Fruit fly (Drosophila melanogaster) whole organism, embryonic: ENCODE measurements around the gene Rab39.

Experiments
- Aef1 ChIP-seq: fragments of 200-800 bp; sonication (Bioruptor generic); IDR thresholded peaks from 3 replicates; pipeline ENCODE4 v1.3.6; 2022; ENCODE audit warnings: missing biosample characterization, missing genetic modification characterization
- Atf3 ChIP-seq: fragments of 200-800 bp; sonication (Bioruptor generic); optimal IDR thresholded peaks from 3 replicates; lab custom pipeline; 2016; ENCODE audit warnings: missing biosample characterization, missing genetic modification characterization
- CG1024 ChIP-seq: fragments of 200-800 bp; sonication (Bioruptor generic); IDR thresholded peaks from 2 replicates; pipeline ENCODE4 v1.3.6; 2022; ENCODE audit warnings: missing biosample characterization, missing genetic modification characterization
- CG11560 ChIP-seq: fragments of 200-800 bp; sonication (Bioruptor generic); IDR thresholded peaks from 3 replicates; pipeline ENCODE4 v1.3.6; 2022; ENCODE audit warnings: missing biosample characterization, missing genetic modification characterization
- CG11695 ChIP-seq: fragments of 200-800 bp; sonication (Bioruptor generic); IDR thresholded peaks from 3 replicates; pipeline ENCODE4 v1.3.6; 2022; ENCODE audit warnings: missing biosample characterization, missing genetic modification characterization
- CG11696 ChIP-seq: fragments of 200-800 bp; sonication (Bioruptor generic); IDR thresholded peaks from 2 replicates; pipeline ENCODE4 v1.3.6; 2022; ENCODE audit warnings: missing biosample characterization, missing genetic modification characterization
- CG12155 ChIP-seq: fragments of 200-800 bp; sonication (Bioruptor generic); optimal IDR thresholded peaks from 3 replicates; lab custom pipeline; 2016; ENCODE audit warnings: missing biosample characterization, missing genetic modification characterization
- CG13894 ChIP-seq: fragments of 200-800 bp; sonication (Bioruptor generic); optimal IDR thresholded peaks from 3 replicates; lab custom pipeline; 2018; ENCODE audit warnings: missing biosample characterization, mild to moderate bottlenecking, missing genetic modification characterization, moderate library complexity
- CG16813 ChIP-seq: fragments of 200-800 bp; sonication (Bioruptor generic); IDR thresholded peaks from 3 replicates; pipeline ENCODE4 v1.3.6; 2022; ENCODE audit warnings: missing biosample characterization, missing genetic modification characterization; ENCODE audit not compliant: partially characterized antibody
- CG1792 ChIP-seq: fragments of 200-800 bp; sonication (Bioruptor generic); optimal IDR thresholded peaks from 2 replicates; lab custom pipeline; 2016; ENCODE audit warnings: missing biosample characterization, missing genetic modification characterization
- CG2116 ChIP-seq: fragments of 200-800 bp; sonication (Bioruptor generic); optimal IDR thresholded peaks from 3 replicates; lab custom pipeline; 2018; ENCODE audit warnings: missing biosample characterization, mild to moderate bottlenecking, missing genetic modification characterization
- CG2712 ChIP-seq: fragments of 200-800 bp; optimal IDR thresholded peaks from 3 replicates; lab custom pipeline; 2019; ENCODE audit warnings: missing biosample characterization, mild to moderate bottlenecking, missing genetic modification characterization, moderate library complexity
- CG2875 ChIP-seq: fragments of 200-800 bp; sonication (Bioruptor generic); optimal IDR thresholded peaks from 2 replicates; lab custom pipeline; 2017; ENCODE audit warnings: missing biosample characterization, mild to moderate bottlenecking, missing genetic modification characterization, missing genetic modification reagents
- CG32532 ChIP-seq: fragments of 200-800 bp; sonication (Bioruptor generic); IDR thresholded peaks from 2 replicates; pipeline ENCODE4 v1.3.6; 2022; ENCODE audit warnings: missing biosample characterization, missing genetic modification characterization
- CG33557 ChIP-seq: fragments of 200-800 bp; sonication (Bioruptor generic); optimal IDR thresholded peaks from 2 replicates; lab custom pipeline; 2019; ENCODE audit warnings: missing biosample characterization, mild to moderate bottlenecking, missing genetic modification characterization, moderate library complexity
- CG3407 ChIP-seq: fragments of 200-800 bp; sonication (Bioruptor generic); optimal IDR thresholded peaks from 2 replicates; lab custom pipeline; 2018; ENCODE audit warnings: missing biosample characterization, mild to moderate bottlenecking, missing genetic modification characterization
- CG4282 ChIP-seq: fragments of 200-800 bp; sonication (Bioruptor generic); optimal IDR thresholded peaks from 2 replicates; lab custom pipeline; 2016; ENCODE audit warnings: missing biosample characterization, missing genetic modification characterization
- CG5180 ChIP-seq: fragments of 200-800 bp; sonication (Bioruptor generic); optimal IDR thresholded peaks from 3 replicates; lab custom pipeline; 2017; ENCODE audit warnings: missing biosample characterization, missing genetic modification characterization, mild to moderate bottlenecking, moderate library complexity, missing genetic modification reagents
- CG6254 ChIP-seq: fragments of 200-800 bp; sonication (Bioruptor generic); optimal IDR thresholded peaks from 3 replicates; lab custom pipeline; 2017; ENCODE audit warnings: mild to moderate bottlenecking, missing biosample characterization, missing genetic modification reagents, missing genetic modification characterization
- CG6683 ChIP-seq: fragments of 200-800 bp; sonication (Bioruptor generic); optimal IDR thresholded peaks from 2 replicates; lab custom pipeline; 2017; ENCODE audit warnings: missing biosample characterization, mild to moderate bottlenecking, missing genetic modification characterization, missing genetic modification reagents
- CG7839 ChIP-seq: fragments of 200-800 bp; sonication (Bioruptor generic); optimal IDR thresholded peaks from 3 replicates; lab custom pipeline; 2018; ENCODE audit warnings: missing biosample characterization, mild to moderate bottlenecking, missing genetic modification characterization, moderate library complexity
- CG8944 ChIP-seq: fragments of 200-800 bp; sonication (Bioruptor generic); optimal IDR thresholded peaks from 3 replicates; lab custom pipeline; 2016; ENCODE audit warnings: missing biosample characterization, missing genetic modification characterization
- CrebB ChIP-seq: fragments of 200-800 bp; sonication (Bioruptor generic); optimal IDR thresholded peaks from 3 replicates; lab custom pipeline; 2018; ENCODE audit warnings: missing biosample characterization, mild to moderate bottlenecking, missing genetic modification characterization
- Gug ChIP-seq: fragments of 200-800 bp; sonication (Bioruptor generic); IDR thresholded peaks from 4 replicates; pipeline ENCODE4 v1.3.6; 2022; ENCODE audit warnings: missing biosample characterization, missing genetic modification characterization
- H2.0 ChIP-seq: fragments of 200-800 bp; sonication (Bioruptor generic); IDR thresholded peaks from 2 replicates; pipeline ENCODE4 v1.3.6; 2022; ENCODE audit warnings: missing biosample characterization, missing genetic modification characterization
- HmgZ ChIP-seq: fragments of 200-800 bp; sonication (Bioruptor generic); optimal IDR thresholded peaks from 2 replicates; lab custom pipeline; 2018; ENCODE audit warnings: missing biosample characterization, mild to moderate bottlenecking, missing genetic modification characterization
- Hmx ChIP-seq: fragments of 200-800 bp; sonication (Bioruptor generic); optimal IDR thresholded peaks from 2 replicates; lab custom pipeline; 2016; ENCODE audit warnings: missing biosample characterization, missing genetic modification characterization
- Mad ChIP-seq: fragments of 200-800 bp; sonication (Bioruptor generic); optimal IDR thresholded peaks from 2 replicates; lab custom pipeline; 2016; ENCODE audit warnings: missing biosample characterization, missing genetic modification characterization
- Max ChIP-seq: fragments of 200-800 bp; sonication (Bioruptor generic); optimal IDR thresholded peaks from 2 replicates; lab custom pipeline; 2016; ENCODE audit warnings: missing biosample characterization, mild to moderate bottlenecking, missing genetic modification characterization
- Mrtf ChIP-seq: fragments of 200-800 bp; sonication (Bioruptor generic); IDR thresholded peaks from 3 replicates; pipeline ENCODE4 v1.3.6; 2022; ENCODE audit warnings: missing biosample characterization, missing genetic modification characterization
- Oaz ChIP-seq: fragments of 200-800 bp; sonication (Bioruptor generic); IDR thresholded peaks from 2 replicates; pipeline ENCODE4 v1.3.6; 2022; ENCODE audit warnings: missing biosample characterization, missing genetic modification characterization
- PHDP ChIP-seq: fragments of 200-800 bp; sonication (Bioruptor generic); optimal IDR thresholded peaks from 3 replicates; lab custom pipeline; 2018; ENCODE audit warnings: missing biosample characterization, mild to moderate bottlenecking, missing genetic modification characterization, moderate library complexity
- Vsx1 ChIP-seq: fragments of 200-800 bp; sonication (Bioruptor generic); optimal IDR thresholded peaks from 2 replicates; lab custom pipeline; 2017; ENCODE audit warnings: missing biosample characterization, mild to moderate bottlenecking, missing genetic modification characterization, missing genetic modification reagents
- chif ChIP-seq, 2 experiments: fragments of 200-800 bp; sonication (Bioruptor generic); optimal IDR thresholded peaks; 3 replicates each; lab custom pipeline; 2016; ENCODE audit warnings: missing biosample characterization in 2 of 2, missing genetic modification characterization in 2 of 2
- chinmo ChIP-seq: fragments of 200-800 bp; sonication (Bioruptor generic); IDR thresholded peaks from 4 replicates; pipeline ENCODE4 v1.3.6; 2022; ENCODE audit warnings: missing biosample characterization, missing genetic modification characterization; ENCODE audit not compliant: partially characterized antibody
- crc ChIP-seq: fragments of 200-800 bp; sonication (Bioruptor generic); optimal IDR thresholded peaks from 2 replicates; lab custom pipeline; 2016; ENCODE audit warnings: missing biosample characterization, missing genetic modification characterization
- da ChIP-seq: fragments of 200-800 bp; sonication (Bioruptor generic); optimal IDR thresholded peaks from 2 replicates; lab custom pipeline; 2016; ENCODE audit warnings: missing biosample characterization, missing genetic modification characterization
- emc ChIP-seq: fragments of 200-800 bp; sonication (Bioruptor generic); optimal IDR thresholded peaks from 2 replicates; lab custom pipeline; 2016; ENCODE audit warnings: missing biosample characterization, missing genetic modification characterization
- ems ChIP-seq: fragments of 200-800 bp; sonication (Bioruptor generic); optimal IDR thresholded peaks from 3 replicates; lab custom pipeline; 2016; ENCODE audit warnings: missing biosample characterization, missing genetic modification characterization
- grn ChIP-seq: fragments of 200-800 bp; sonication (Bioruptor generic); optimal IDR thresholded peaks from 3 replicates; lab custom pipeline; 2017; ENCODE audit warnings: missing biosample characterization, missing genetic modification characterization
- hb ChIP-seq: fragments of 200-800 bp; sonication (Bioruptor generic); IDR thresholded peaks from 3 replicates; pipeline ENCODE4 v1.3.6; 2022; ENCODE audit warnings: missing biosample characterization, missing genetic modification characterization; ENCODE audit not compliant: partially characterized antibody
- jing ChIP-seq: fragments of 200-800 bp; sonication (Bioruptor generic); optimal IDR thresholded peaks from 2 replicates; lab custom pipeline; 2018; ENCODE audit warnings: missing biosample characterization, mild to moderate bottlenecking, missing genetic modification characterization
- nerfin-2 ChIP-seq: fragments of 200-800 bp; sonication (Bioruptor generic); IDR thresholded peaks from 2 replicates; pipeline ENCODE4 v1.3.6; 2022; ENCODE audit warnings: missing biosample characterization, missing genetic modification characterization; ENCODE audit not compliant: partially characterized antibody
- sim ChIP-seq: fragments of 200-800 bp; sonication (Bioruptor generic); IDR thresholded peaks from 2 replicates; pipeline ENCODE4 v1.3.6; 2022; ENCODE audit warnings: missing biosample characterization, missing genetic modification characterization
- stwl ChIP-seq: fragments of 200-800 bp; sonication (Bioruptor generic); optimal IDR thresholded peaks from 3 replicates; lab custom pipeline; 2018; ENCODE audit warnings: missing biosample characterization, mild to moderate bottlenecking, missing genetic modification characterization, moderate library complexity
- ttk ChIP-seq: fragments of 200-800 bp; sonication (Bioruptor generic); IDR thresholded peaks from 2 replicates; pipeline ENCODE4 v2.1.2; 2022; ENCODE audit warnings: missing biosample characterization, missing genetic modification characterization
- wdn ChIP-seq: fragments of 200-800 bp; sonication (Bioruptor generic); IDR thresholded peaks from 2 replicates; pipeline ENCODE4 v1.3.6; 2022; ENCODE audit warnings: missing biosample characterization, missing genetic modification characterization
- z ChIP-seq: fragments of 200-800 bp; sonication (Bioruptor generic); IDR thresholded peaks from 3 replicates; pipeline ENCODE4 v1.3.6; 2022; ENCODE audit warnings: missing biosample characterization, missing genetic modification characterization

The Rab39 gene

DNA sequence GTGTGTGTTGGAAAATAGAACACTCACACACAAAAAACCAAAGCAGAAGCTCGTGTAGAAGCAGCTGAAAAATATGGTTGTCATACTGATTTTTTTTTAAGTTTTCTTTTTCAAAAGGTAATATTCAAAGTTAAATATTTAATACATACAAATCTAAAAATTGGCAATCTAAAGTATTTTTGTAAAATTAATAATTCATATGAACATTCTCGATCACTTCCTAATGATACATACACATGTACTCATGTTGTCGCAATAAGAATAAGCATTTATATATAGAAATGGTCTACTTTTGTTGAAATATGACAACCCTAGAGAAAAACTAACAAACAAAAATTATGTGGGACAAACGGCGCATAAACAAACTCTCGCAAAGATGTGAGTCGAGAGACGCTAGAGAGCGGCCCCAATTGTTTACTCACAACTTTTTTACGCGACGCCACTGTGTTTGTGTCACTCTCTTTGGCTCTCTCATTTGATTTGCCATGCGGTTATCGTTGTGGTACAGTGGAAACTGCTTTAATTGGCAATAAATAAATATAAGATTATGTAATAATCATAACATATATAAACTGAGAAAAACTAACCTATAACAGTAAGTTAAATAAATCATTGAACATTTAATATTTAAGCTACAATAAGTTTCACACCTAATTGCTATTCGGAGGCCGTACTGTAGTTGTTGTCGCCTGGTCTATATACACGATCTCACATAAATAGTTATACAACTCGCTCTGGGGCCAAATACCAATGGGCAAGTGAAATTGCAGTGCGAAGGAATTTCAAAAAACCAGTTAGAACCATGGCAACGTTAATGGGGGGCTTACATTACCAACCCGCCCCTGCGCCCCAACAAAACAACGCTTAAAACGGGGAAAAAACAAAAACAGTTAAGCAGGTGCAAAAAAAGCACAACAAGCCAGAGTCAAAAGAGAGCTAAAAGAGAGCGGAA, 28.0 kb upstream of the Rab39 start (continued):
- TF ChIP-seq CG2116 (GFP tag; lab: Kevin White, UChicago) (peak; percentile 73), CG32532 (peak; percentile 99), CG16813 (GFP tag; lab: Robert Waterston, UW) (no peak), ttk (peak; percentile 98), CrebB (tag; lab: Kevin White, UChicago) (peak; percentile 98), CG2712 (tag; lab: Kevin White, UChicago) (peak; percentile 98), Aef1 (GFP tag; lab: Robert Waterston, UW) (peak; percentile 98), CG1024 (peak; percentile 95), crc (GFP tag; lab: Kevin White, UChicago) (peak; percentile 40), Vsx1 (GFP tag; lab: Kevin White, UChicago) (peak; percentile 87), HmgZ (tag; lab: Kevin White, UChicago) (peak; percentile 99), Hmx (peak; percentile 31), grn (GFP tag; lab: Kevin White, UChicago) (peak; percentile 63), sim (GFP tag; lab: Robert Waterston, UW) (peak; percentile 95), z (peak; percentile 84), stwl (tag; lab: Kevin White, UChicago) (peak; percentile 34), emc (GFP tag; lab: Kevin White, UChicago) (peak; percentile 85), CG11560 (tag; lab: Robert Waterston, UW) (peak; percentile 90), da (peak; percentile 27), Atf3 (GFP tag; lab: Kevin White, UChicago) (peak; percentile 5), CG7839 (tag; lab: Kevin White, UChicago) (peak; percentile 99), CG11695 (GFP tag; lab: Robert Waterston, UW) (peak; percentile 98), Gug (GFP tag; lab: Robert Waterston, UW) (peak; percentile 94), PHDP (tag; lab: Kevin White, UChicago) (peak; percentile 99), CG6254 (GFP tag; lab: Kevin White, UChicago) (peak; percentile 90), CG13894 (tag; lab: Kevin White, UChicago) (peak; percentile 99), ems (peak; percentile 84), CG4282 (GFP tag; lab: Kevin White, UChicago) (no peak), H2.0 (peak; percentile 99), hb (GFP tag; lab: Robert Waterston, UW) (no peak), CG33557 (GFP tag; lab: Kevin White, UChicago) (peak; percentile 94), jing (GFP tag; lab: Kevin White, UChicago) (peak; percentile 95), chinmo (peak; percentile 63; the same call in 1 of the 4 replicates), CG12155 (GFP tag; lab: Kevin White, UChicago) (peak; percentile 95), wdn (GFP tag; lab: Robert Waterston, UW) (peak; percentile 98), Mad (GFP tag; lab: Kevin White, UChicago) (peak; percentile 90), Oaz (GFP tag; lab: Robert Waterston, UW) (peak; percentile 98), Mrtf (peak; percentile 98), CG5180 (GFP tag; lab: Kevin White, UChicago) (peak; percentile 90), CG8944 (GFP tag; lab: Kevin White, UChicago) (peak; percentile 35), CG2875 (peak; percentile 90), CG1792 (GFP tag; lab: Kevin White, UChicago) (peak; percentile 80), CG11696 (GFP tag; lab: Robert Waterston, UW) (peak; percentile 94), Max (peak; percentile 80), nerfin-2 (GFP tag; lab: Robert Waterston, UW) (no peak), CG6683 (GFP tag; lab: Kevin White, UChicago) (peak; percentile 96), CG3407 (GFP tag; lab: Kevin White, UChicago) (peak; percentile 92), chif (GFP tag; optimal IDR thresholded peaks at IDR 0.05; lab: Kevin White, UChicago) (peak; percentile 31 to 73)
